Worm (Caenorhabditis elegans) whole organism, L1 larva: ENCODE data around the gene srw-57.

Experiments used
- ama-1 ChIP-seq: fragments of 150-350 bp; optimal IDR thresholded peaks from 2 replicates; lab custom pipeline; 2014
- blmp-1 ChIP-seq: fragments of 150-350 bp; optimal IDR thresholded peaks from 2 replicates; lab custom pipeline; 2014; ENCODE audit warnings: missing biosample characterization, missing genetic modification characterization
- ceh-63 ChIP-seq: fragments of 200-800 bp; sonication (Bioruptor generic); optimal IDR thresholded peaks from 2 replicates; lab custom pipeline; 2018; ENCODE audit warnings: mild to moderate bottlenecking, missing genetic modification characterization, missing compliant biosample characterization
- ces-1 ChIP-seq: fragments of 150-350 bp; optimal IDR thresholded peaks from 2 replicates; lab custom pipeline; 2014; ENCODE audit warnings: missing biosample characterization, missing genetic modification reagents, missing genetic modification characterization
- egl-13 ChIP-seq: sonication (generic microtip); optimal IDR thresholded peaks from 2 replicates; lab custom pipeline; 2016; ENCODE audit warnings: missing genotype, missing genetic modification reagents, missing genetic modification characterization, missing compliant biosample characterization
- irx-1 ChIP-seq: sonication (generic microtip); optimal IDR thresholded peaks from 2 replicates; lab custom pipeline; 2016; ENCODE audit warnings: missing genetic modification characterization, missing compliant biosample characterization
- isw-1 ChIP-seq: fragments of 200-800 bp; sonication (Bioruptor generic); IDR thresholded peaks from 2 replicates; pipeline ENCODE4 v1.3.6; 2022; ENCODE audit warnings: missing genetic modification characterization, missing compliant biosample characterization
- lin-35 ChIP-seq, 2 experiments: fragments of 150-350 bp; optimal IDR thresholded peaks; 2 replicates each; lab custom pipeline; 2014; ENCODE audit warnings: missing biosample characterization in 2 of 2, missing genetic modification characterization in 2 of 2, missing genetic modification reagents in 2 of 2
- nhr-11 ChIP-seq: fragments of 150-350 bp; optimal IDR thresholded peaks from 2 replicates; lab custom pipeline; 2014; ENCODE audit warnings: missing biosample characterization, missing genetic modification characterization
- nhr-28 ChIP-seq: fragments of 150-350 bp; optimal IDR thresholded peaks from 2 replicates; lab custom pipeline; 2014; ENCODE audit warnings: missing biosample characterization, missing genetic modification characterization
- nhr-76 ChIP-seq: sonication (generic microtip); optimal IDR thresholded peaks from 2 replicates; lab custom pipeline; 2017; ENCODE audit warnings: missing biosample characterization, missing genetic modification characterization
- nhr-77 ChIP-seq: fragments of 150-350 bp; optimal IDR thresholded peaks from 2 replicates; lab custom pipeline; 2014; ENCODE audit warnings: missing biosample characterization, missing genetic modification characterization
- unc-98 ChIP-seq: fragments of 200-800 bp; sonication (Bioruptor generic); IDR thresholded peaks from 2 replicates; pipeline ENCODE4 v1.3.6; 2022; ENCODE audit warnings: missing genetic modification characterization, missing compliant biosample characterization

ce11 chrV:15972484-15972883, 17.7 kb upstream of the srw-57 start, which contains the start of gene sru-23:
- TF ChIP-seq lin-35 (GFP tag; optimal IDR thresholded peaks at IDR 0.05; lab: Kevin White, UChicago) = no peak
- TF ChIP-seq irx-1 (tag; lab: Kevin White, UChicago) = no peak
- TF ChIP-seq ceh-63 (GFP tag; lab: Kevin White, UChicago) = no peak
- TF ChIP-seq egl-13 (tag; lab: Kevin White, UChicago) = no peak
- TF ChIP-seq unc-98 (GFP tag; lab: Robert Waterston, UW) = no peak
- no peak for TF ChIP-seq nhr-28
- TF ChIP-seq nhr-77 (tag; lab: Kevin White, UChicago) = no peak
- TF ChIP-seq blmp-1 (tag; lab: Kevin White, UChicago) = no peak
- TF ChIP-seq ces-1 (GFP tag; lab: Kevin White, UChicago) = no peak
- no peak for TF ChIP-seq isw-1 (GFP tag; lab: Robert Waterston, UW)
- no peak for TF ChIP-seq nhr-76 (tag; lab: Kevin White, UChicago)
- no peak for TF ChIP-seq nhr-11
- no peak for TF ChIP-seq ama-1 (lab: Kevin White, UChicago)
